Worm (Caenorhabditis elegans) whole organism, midembryonic: ENCODE results near the gene fbxb-7.

ENCODE experiments used
- T22C8.4 ChIP-seq: fragments of 200-800 bp; sonication (Bioruptor generic); IDR thresholded peaks from 2 replicates; pipeline ENCODE4 v1.3.6; 2022; ENCODE audit warnings: missing genetic modification characterization, missing compliant biosample characterization
- cog-1 ChIP-seq: sonication (generic microtip); optimal IDR thresholded peaks from 2 replicates; lab custom pipeline; 2016; ENCODE audit warnings: missing genetic modification characterization, missing compliant biosample characterization
- flt-1 ChIP-seq: fragments of 200-800 bp; sonication (Bioruptor generic); IDR thresholded peaks from 2 replicates; pipeline ENCODE4 v1.3.6; 2022; ENCODE audit warnings: missing genetic modification characterization, missing compliant biosample characterization
- klf-2 ChIP-seq: fragments of 200-800 bp; sonication (Bioruptor generic); conservative IDR thresholded peaks from 2 replicates; pipeline ENCODE4 v1.3.6; 2022; ENCODE audit warnings: missing genetic modification reagents, missing genetic modification characterization, missing compliant biosample characterization
- med-1 ChIP-seq: sonication (generic microtip); optimal IDR thresholded peaks from 2 replicates; lab custom pipeline; 2017; ENCODE audit warnings: missing genetic modification characterization, mild to moderate bottlenecking, missing compliant biosample characterization, antibody characterized with exemption, missing genetic modification reagents; ENCODE audit not compliant: insufficient read depth
- tab-1 ChIP-seq: fragments of 200-800 bp; sonication (Bioruptor generic); IDR thresholded peaks from 2 replicates; pipeline ENCODE4 v1.3.6; 2022; ENCODE audit warnings: missing genetic modification characterization, missing compliant biosample characterization
- ztf-23 ChIP-seq: fragments of 200-800 bp; sonication (Bioruptor generic); IDR thresholded peaks from 2 replicates; pipeline ENCODE4 v1.3.6; 2022; ENCODE audit warnings: missing genetic modification reagents, missing genetic modification characterization, missing compliant biosample characterization
- ztf-29 ChIP-seq: fragments of 200-800 bp; sonication (Bioruptor generic); IDR thresholded peaks from 2 replicates; pipeline ENCODE4 v1.3.6; 2022; ENCODE audit warnings: missing genetic modification reagents, missing genetic modification characterization, missing compliant biosample characterization

DNA sequence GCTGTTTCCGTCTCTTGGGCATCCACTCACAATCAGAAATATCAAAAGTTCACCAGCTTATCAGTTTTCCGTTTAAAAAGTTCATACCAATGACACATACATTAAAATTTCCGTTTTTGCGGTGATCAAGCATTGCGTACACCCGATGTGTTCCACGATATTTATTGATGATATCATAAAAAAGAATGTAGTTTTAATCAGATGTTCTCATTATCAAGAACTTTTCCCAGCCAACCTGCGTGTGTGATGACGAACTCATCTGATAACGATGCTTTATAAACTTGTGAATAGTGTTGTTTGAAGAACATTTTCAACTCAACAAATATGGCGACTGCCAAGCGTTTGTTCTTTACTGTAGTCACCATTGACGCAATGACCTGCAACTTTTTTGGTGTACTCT lies 39.6 kb downstream of the fbxb-7 start, which contains the start of gene clc-21:
- no peak for TF ChIP-seq ztf-29 (GFP tag; lab: Robert Waterston, UW)
- TF ChIP-seq med-1 (GFP tag; lab: Kevin White, UChicago), result no peak
- TF ChIP-seq ztf-23 (GFP tag; lab: Robert Waterston, UW), result no peak
- TF ChIP-seq flt-1 (GFP tag; lab: Robert Waterston, UW), result no peak
- TF ChIP-seq cog-1 (tag; lab: Kevin White, UChicago), result no peak
- TF ChIP-seq T22C8.4, result no peak
- no peak for TF ChIP-seq klf-2 (GFP tag; lab: Robert Waterston, UW)
- no peak for TF ChIP-seq tab-1 (GFP tag; lab: Robert Waterston, UW)
